Fruit fly (Drosophila melanogaster) whole organism, embryonic: ENCODE data around the gene corto.

Source experiments
- Abd-B ChIP-seq: fragments of 200-800 bp; sonication (Bioruptor generic); optimal IDR thresholded peaks from 2 replicates; lab custom pipeline; 2018; ENCODE audit warnings: missing biosample characterization, mild to moderate bottlenecking, missing genetic modification characterization, moderate library complexity
- Asciz ChIP-seq: fragments of 200-800 bp; sonication (Bioruptor generic); optimal IDR thresholded peaks from 2 replicates; lab custom pipeline; 2017; ENCODE audit warnings: missing biosample characterization, mild to moderate bottlenecking, missing genetic modification characterization, missing genetic modification reagents
- Bdp1 ChIP-seq: fragments of 200-800 bp; sonication (Bioruptor generic); optimal IDR thresholded peaks from 3 replicates; lab custom pipeline; 2016; ENCODE audit warnings: missing biosample characterization, missing genetic modification characterization
- CG10543 ChIP-seq: fragments of 200-800 bp; sonication (Bioruptor generic); optimal IDR thresholded peaks from 3 replicates; lab custom pipeline; 2017; ENCODE audit warnings: missing biosample characterization, mild to moderate bottlenecking, missing genetic modification characterization, moderate library complexity
- CG1233 ChIP-seq: fragments of 200-800 bp; sonication (Bioruptor generic); optimal IDR thresholded peaks from 4 replicates; lab custom pipeline; 2018; ENCODE audit warnings: missing biosample characterization, mild to moderate bottlenecking, missing genetic modification characterization
- CG13624 ChIP-seq: fragments of 200-800 bp; sonication (Bioruptor generic); optimal IDR thresholded peaks from 2 replicates; lab custom pipeline; 2016; ENCODE audit warnings: missing biosample characterization, missing genetic modification characterization
- CG2129 ChIP-seq: fragments of 200-800 bp; sonication (Bioruptor generic); IDR thresholded peaks from 2 replicates; pipeline ENCODE4 v1.3.6; 2022; ENCODE audit warnings: missing biosample characterization, missing genetic modification characterization; ENCODE audit not compliant: partially characterized antibody
- CG2678 ChIP-seq: fragments of 200-800 bp; sonication (Bioruptor generic); optimal IDR thresholded peaks from 3 replicates; lab custom pipeline; 2019; ENCODE audit warnings: missing biosample characterization, mild to moderate bottlenecking, missing genetic modification characterization, moderate library complexity
- CG2875 ChIP-seq: fragments of 200-800 bp; sonication (Bioruptor generic); optimal IDR thresholded peaks from 2 replicates; lab custom pipeline; 2017; ENCODE audit warnings: missing biosample characterization, mild to moderate bottlenecking, missing genetic modification characterization, missing genetic modification reagents
- CG3838 ChIP-seq: fragments of 200-800 bp; sonication (Bioruptor generic); optimal IDR thresholded peaks from 3 replicates; lab custom pipeline; 2016; ENCODE audit warnings: missing biosample characterization, missing genetic modification characterization
- CG4328 ChIP-seq: fragments of 200-800 bp; sonication (Bioruptor generic); optimal IDR thresholded peaks from 3 replicates; lab custom pipeline; 2017; ENCODE audit warnings: missing biosample characterization, missing genetic modification reagents, missing genetic modification characterization
- CG43689 ChIP-seq: fragments of 200-800 bp; sonication (Bioruptor generic); IDR thresholded peaks from 2 replicates; pipeline ENCODE4 v1.3.6; 2022; ENCODE audit warnings: missing biosample characterization, missing genetic modification characterization
- CG6765 ChIP-seq: fragments of 200-800 bp; sonication (Bioruptor generic); optimal IDR thresholded peaks from 3 replicates; lab custom pipeline; 2017; ENCODE audit warnings: missing biosample characterization, mild to moderate bottlenecking, missing genetic modification characterization
- CG7786 ChIP-seq: fragments of 200-800 bp; sonication (Bioruptor generic); optimal IDR thresholded peaks from 2 replicates; lab custom pipeline; 2016; ENCODE audit warnings: missing biosample characterization, missing genetic modification characterization
- CG7928 ChIP-seq: fragments of 200-800 bp; sonication (Bioruptor generic); optimal IDR thresholded peaks from 2 replicates; lab custom pipeline; 2017; ENCODE audit warnings: missing biosample characterization, mild to moderate bottlenecking, missing genetic modification characterization
- Dad ChIP-seq: fragments of 200-800 bp; sonication (Bioruptor generic); optimal IDR thresholded peaks from 3 replicates; lab custom pipeline; 2016; ENCODE audit warnings: missing biosample characterization, missing genetic modification characterization
- Deaf1 ChIP-seq: fragments of 200-800 bp; optimal IDR thresholded peaks from 3 replicates; lab custom pipeline; 2019; ENCODE audit warnings: missing biosample characterization, mild to moderate bottlenecking, missing genetic modification characterization, moderate library complexity
- Doc2 ChIP-seq: fragments of 200-800 bp; sonication (Bioruptor generic); IDR thresholded peaks from 2 replicates; pipeline ENCODE4 v1.3.6; 2022; ENCODE audit warnings: missing biosample characterization, missing genetic modification characterization
- Eip74EF ChIP-seq, 2 experiments: fragments of 200-800 bp in 1 of 2; fragments of >200 bp in 1 of 2; sonication (Bioruptor generic) in 1 of 2; optimal IDR thresholded peaks; 2 replicates each; lab custom pipeline; 2017 to 2019; ENCODE audit warnings: missing biosample characterization in 2 of 2, missing genetic modification characterization in 2 of 2, mild to moderate bottlenecking in 1 of 2, moderate library complexity in 1 of 2
- Fer2 ChIP-seq: fragments of 200-800 bp; sonication (Bioruptor generic); optimal IDR thresholded peaks from 2 replicates; lab custom pipeline; 2018; ENCODE audit warnings: missing biosample characterization, mild to moderate bottlenecking, missing genetic modification characterization, moderate library complexity
- MESR4 ChIP-seq: fragments of 200-800 bp; sonication (Bioruptor generic); optimal IDR thresholded peaks from 2 replicates; lab custom pipeline; 2018; ENCODE audit warnings: missing biosample characterization, mild to moderate bottlenecking, missing genetic modification characterization, moderate library complexity
- Med ChIP-seq: fragments of 200-800 bp; sonication (Bioruptor generic); peaks from one replicate; lab custom pipeline; 2016; ENCODE audit warnings: missing biosample characterization, missing genetic modification characterization, mild to moderate bottlenecking, inconsistent platforms, moderate library complexity
- Nf-YC ChIP-seq: fragments of 200-800 bp; optimal IDR thresholded peaks from 3 replicates; lab custom pipeline; 2019; ENCODE audit warnings: missing biosample characterization, mild to moderate bottlenecking, missing genetic modification characterization, moderate library complexity
- PHDP ChIP-seq: fragments of 200-800 bp; sonication (Bioruptor generic); optimal IDR thresholded peaks from 3 replicates; lab custom pipeline; 2018; ENCODE audit warnings: missing biosample characterization, mild to moderate bottlenecking, missing genetic modification characterization, moderate library complexity
- Pdp1 ChIP-seq, 2 experiments: fragments of 200-800 bp; sonication (Bioruptor generic); optimal IDR thresholded peaks; 3 replicates each; lab custom pipeline; 2016; ENCODE audit warnings: missing biosample characterization in 2 of 2, missing genetic modification characterization in 2 of 2, mild to moderate bottlenecking in 1 of 2, moderate library complexity in 1 of 2
- Poxn ChIP-seq: fragments of 200-800 bp; sonication (Bioruptor generic); IDR thresholded peaks from 2 replicates; pipeline ENCODE4 v1.3.6; 2022; ENCODE audit warnings: missing biosample characterization, missing genetic modification characterization
- Six4 ChIP-seq: fragments of 200-800 bp; sonication (Bioruptor generic); optimal IDR thresholded peaks from 2 replicates; lab custom pipeline; 2016; ENCODE audit warnings: missing biosample characterization, missing genetic modification characterization
- Sox102F ChIP-seq: fragments of 200-800 bp; sonication (Bioruptor generic); optimal IDR thresholded peaks from 2 replicates; lab custom pipeline; 2018; ENCODE audit warnings: missing biosample characterization, mild to moderate bottlenecking, missing genetic modification characterization, moderate library complexity
- Stat92E ChIP-seq, 3 experiments: fragments of >200 bp in 2 of 3; fragments of 200-800 bp in 1 of 3; sonication (Bioruptor generic) in 1 of 3; optimal IDR thresholded peaks; 2 replicates each; lab custom pipeline; 2017 to 2019; ENCODE audit warnings: missing biosample characterization in 3 of 3, missing genetic modification characterization in 3 of 3, mild to moderate bottlenecking in 1 of 3, moderate library complexity in 1 of 3
- abd-A ChIP-seq: fragments of 200-800 bp; sonication (Bioruptor generic); optimal IDR thresholded peaks from 3 replicates; lab custom pipeline; 2019; ENCODE audit warnings: missing biosample characterization, mild to moderate bottlenecking, missing genetic modification characterization, moderate library complexity
- ash1 ChIP-seq: fragments of 200-800 bp; sonication (Bioruptor generic); optimal IDR thresholded peaks from 2 replicates; lab custom pipeline; 2018; ENCODE audit warnings: missing biosample characterization, mild to moderate bottlenecking, missing genetic modification characterization
- bigmax ChIP-seq: fragments of 200-800 bp; sonication (Bioruptor generic); optimal IDR thresholded peaks from 2 replicates; lab custom pipeline; 2018; ENCODE audit warnings: missing biosample characterization, mild to moderate bottlenecking, missing genetic modification characterization
- chinmo ChIP-seq: fragments of 200-800 bp; sonication (Bioruptor generic); IDR thresholded peaks from 4 replicates; pipeline ENCODE4 v1.3.6; 2022; ENCODE audit warnings: missing biosample characterization, missing genetic modification characterization; ENCODE audit not compliant: partially characterized antibody
- chm ChIP-seq: fragments of 200-800 bp; sonication (Bioruptor generic); IDR thresholded peaks from 2 replicates; pipeline ENCODE4 v1.3.6; 2022; ENCODE audit warnings: missing biosample characterization, missing genetic modification characterization
- crol ChIP-seq: fragments of 200-800 bp; sonication (Bioruptor generic); IDR thresholded peaks from 2 replicates; pipeline ENCODE4 v1.3.6; 2022; ENCODE audit warnings: missing biosample characterization, missing genetic modification characterization
- cwo ChIP-seq: fragments of 200-800 bp; sonication (Bioruptor generic); optimal IDR thresholded peaks from 3 replicates; lab custom pipeline; 2017; ENCODE audit warnings: missing biosample characterization, missing genetic modification characterization, mild to moderate bottlenecking, moderate library complexity, missing genetic modification reagents
- ftz-f1 ChIP-seq: fragments of 200-800 bp; sonication (Bioruptor generic); optimal IDR thresholded peaks from 2 replicates; lab custom pipeline; 2016; ENCODE audit warnings: missing biosample characterization, missing genetic modification characterization
- gro ChIP-seq: fragments of 200-800 bp; sonication (Bioruptor generic); optimal IDR thresholded peaks from 2 replicates; lab custom pipeline; 2016; ENCODE audit warnings: missing biosample characterization, missing genetic modification characterization
- gt ChIP-seq: fragments of 200-800 bp; sonication (Bioruptor generic); IDR thresholded peaks from 2 replicates; pipeline ENCODE4 v1.3.6; 2022; ENCODE audit warnings: missing biosample characterization, missing genetic modification characterization
- lov ChIP-seq, 2 experiments: fragments of 200-800 bp in 1 of 2; fragments of >200 bp in 1 of 2; sonication (Bioruptor generic) in 1 of 2; IDR thresholded peaks in 1 of 2; optimal IDR thresholded peaks in 1 of 2; 2 replicates in 1 of 2; 3 replicates in 1 of 2; pipeline versions ENCODE4 v1.3.6 to Lab custom; 2017 to 2022; ENCODE audit warnings: missing biosample characterization in 1 of 2, missing genetic modification characterization in 1 of 2
- pita ChIP-seq: fragments of 200-800 bp; sonication (Bioruptor generic); optimal IDR thresholded peaks from 2 replicates; lab custom pipeline; 2017; ENCODE audit warnings: missing biosample characterization, mild to moderate bottlenecking, missing genetic modification characterization
- psq ChIP-seq: fragments of 200-800 bp; sonication (Bioruptor generic); optimal IDR thresholded peaks from 2 replicates; lab custom pipeline; 2017; ENCODE audit warnings: missing biosample characterization, missing genetic modification characterization
- sd ChIP-seq: fragments of 200-800 bp; sonication (Bioruptor generic); optimal IDR thresholded peaks from 3 replicates; lab custom pipeline; 2018; ENCODE audit warnings: missing biosample characterization, mild to moderate bottlenecking, missing genetic modification characterization, moderate library complexity
- seq ChIP-seq: fragments of 200-800 bp; sonication (Bioruptor generic); IDR thresholded peaks from 2 replicates; pipeline ENCODE4 v1.3.6; 2022; ENCODE audit warnings: missing biosample characterization, missing genetic modification characterization
- sr ChIP-seq: fragments of 200-800 bp; sonication (Bioruptor generic); IDR thresholded peaks from 3 replicates; pipeline ENCODE4 v1.3.6; 2022; ENCODE audit warnings: missing biosample characterization, missing genetic modification characterization
- sug ChIP-seq: fragments of 200-800 bp; optimal IDR thresholded peaks from 2 replicates; lab custom pipeline; 2019; ENCODE audit warnings: missing biosample characterization, mild to moderate bottlenecking, missing genetic modification characterization, moderate library complexity
- tio ChIP-seq: fragments of 200-800 bp; sonication (Bioruptor generic); optimal IDR thresholded peaks from 2 replicates; lab custom pipeline; 2017; ENCODE audit warnings: missing biosample characterization, missing genetic modification characterization, inconsistent platforms
- tup ChIP-seq: fragments of 200-800 bp; sonication (Bioruptor generic); optimal IDR thresholded peaks from 2 replicates; lab custom pipeline; 2016; ENCODE audit warnings: missing biosample characterization, mild to moderate bottlenecking, missing genetic modification characterization, moderate library complexity

corto gene

DNA sequence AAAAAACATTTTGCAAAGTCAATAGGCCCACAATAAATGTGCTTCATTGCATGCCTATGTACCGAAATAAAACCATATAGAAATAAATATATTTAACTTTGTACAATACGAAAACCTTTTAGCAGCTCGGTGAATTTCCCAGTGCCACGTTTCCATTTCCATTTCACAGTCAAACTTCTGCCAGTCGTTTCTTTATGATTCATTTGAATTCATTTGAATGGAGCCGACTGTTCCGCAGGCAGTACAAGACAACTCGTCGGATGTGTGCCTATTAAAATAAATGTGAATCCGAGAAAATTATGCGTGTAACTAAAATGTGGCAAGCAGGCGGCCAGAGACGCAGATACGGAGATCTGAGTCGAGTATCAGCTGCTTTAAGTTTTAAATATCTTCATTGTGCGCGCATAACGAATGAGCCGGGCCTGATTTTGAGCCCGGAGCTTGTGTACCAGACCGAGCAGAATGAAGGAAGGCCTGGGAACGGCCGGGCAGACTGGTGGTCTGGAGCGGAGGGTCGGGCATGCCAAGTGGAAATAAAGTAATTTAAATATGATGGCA is 31.4 kb downstream of the corto start (continued):
- TF ChIP-seq Sox102F (GFP tag; lab: Kevin White, UChicago) (no peak), psq (GFP tag; lab: Kevin White, UChicago) (no peak), tup (GFP tag; lab: Kevin White, UChicago) (no peak), CG1233 (GFP tag; lab: Kevin White, UChicago) (no peak), Fer2 (tag; lab: Kevin White, UChicago) (no peak), Bdp1 (GFP tag; lab: Kevin White, UChicago) (no peak), Dad (no peak), Stat92E (GFP tag; optimal IDR thresholded peaks at IDR 0.05; lab: Kevin White, UChicago) (peak in 1 of 3 experiments; percentile 23), crol (0 out of 2 replicates have a peak, but pooled peaks have one; percentile 8), CG43689 (no peak), seq (GFP tag; lab: Robert Waterston, UW) (no peak), Eip74EF (GFP tag; optimal IDR thresholded peaks at IDR 0.05; lab: Kevin White, UChicago) (no peak), CG2129 (GFP tag; lab: Robert Waterston, UW) (no peak), tio (GFP tag; lab: Kevin White, UChicago) (no peak), MESR4 (no peak), CG2678 (tag; lab: Kevin White, UChicago) (peak; percentile 50), Asciz (GFP tag; lab: Kevin White, UChicago) (no peak), Doc2 (GFP tag; lab: Robert Waterston, UW) (no peak), CG2875 (GFP tag; lab: Kevin White, UChicago) (no peak), PHDP (tag; lab: Kevin White, UChicago) (peak; percentile 12), Six4 (GFP tag; lab: Kevin White, UChicago) (no peak), CG7928 (GFP tag; lab: Kevin White, UChicago) (no peak), cwo (no peak), CG13624 (GFP tag; lab: Kevin White, UChicago) (no peak), Nf-YC (tag; lab: Kevin White, UChicago) (no peak), bigmax (GFP tag; lab: Kevin White, UChicago) (no peak), CG6765 (peak; percentile 8), CG3838 (GFP tag; lab: Kevin White, UChicago) (no peak), CG10543 (GFP tag; lab: Kevin White, UChicago) (no peak), ash1 (no peak)

DNA sequence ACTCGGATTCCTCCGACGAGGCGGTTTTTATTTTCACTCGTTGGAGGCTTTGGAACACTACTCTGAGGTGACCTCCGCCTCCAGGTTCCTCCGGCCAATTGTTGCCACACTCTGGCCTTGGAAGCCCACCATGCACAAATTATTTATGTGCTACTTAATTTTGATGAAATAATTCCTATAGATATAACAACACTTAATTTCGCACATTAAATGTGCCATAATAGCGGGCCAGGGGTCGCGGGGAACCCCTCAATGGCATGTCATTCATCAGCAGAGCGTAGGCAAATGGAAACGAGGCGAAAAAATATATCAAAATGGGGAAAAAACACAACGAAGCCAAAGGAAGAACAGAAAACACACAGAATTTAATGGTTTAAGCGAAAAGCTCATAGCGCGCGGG is 32.1 kb downstream of the corto start:
- peak; percentile 65 for TF ChIP-seq gro (GFP tag; lab: Kevin White, UChicago)
- TF ChIP-seq Abd-B (GFP tag; lab: Kevin White, UChicago), result peak; percentile 12
- no peak for TF ChIP-seq lov (optimal IDR thresholded peaks at IDR 0.05; lab: Kevin White, UChicago)
- 0 out of 3 replicates have a peak, but pooled peaks have one; percentile 4 for TF ChIP-seq lov (GFP tag; IDR thresholded peaks at IDR 0.05; lab: Robert Waterston, UW)
- TF ChIP-seq tup (GFP tag; lab: Kevin White, UChicago), result peak; percentile 0
- no peak for TF ChIP-seq pita (GFP tag; lab: Kevin White, UChicago)
- TF ChIP-seq ftz-f1 (GFP tag; lab: Kevin White, UChicago), result peak; percentile 72
- TF ChIP-seq Med (GFP tag; lab: Kevin White, UChicago), result peak; percentile 7
- TF ChIP-seq gt, result 0 out of 2 replicates have a peak, but pooled peaks have one; percentile 17
- 0 out of 2 replicates have a peak, but pooled peaks have one; percentile 9 for TF ChIP-seq chm
- TF ChIP-seq CG10543 (GFP tag; lab: Kevin White, UChicago), result peak; percentile 74
- peak in 1 of 2 experiments; percentile 33 for TF ChIP-seq Pdp1 (GFP tag; optimal IDR thresholded peaks at IDR 0.05; lab: Kevin White, UChicago)
- TF ChIP-seq crol, result peak; percentile 76
- TF ChIP-seq CG4328 (GFP tag; lab: Kevin White, UChicago), result peak; percentile 12
- TF ChIP-seq sd (tag; lab: Kevin White, UChicago), result peak; percentile 87
- TF ChIP-seq CG7786 (GFP tag; lab: Kevin White, UChicago), result no peak
- TF ChIP-seq sug (tag; lab: Kevin White, UChicago), result no peak
- peak; percentile 73; the same call in 2 of the 3 replicates for TF ChIP-seq sr (GFP tag; lab: Robert Waterston, UW)
- TF ChIP-seq Poxn (GFP tag; lab: Robert Waterston, UW), result no peak
- TF ChIP-seq Deaf1, result peak; percentile 28
- peak; percentile 78; the same call in 2 of the 4 replicates for TF ChIP-seq chinmo (GFP tag; lab: Robert Waterston, UW)
- TF ChIP-seq cwo, result peak; percentile 39
- TF ChIP-seq abd-A (tag; lab: Kevin White, UChicago), result peak; percentile 90
